Fruit fly (Drosophila melanogaster) Kc167 (cell line): ENCODE measurements around the gene numb.

Experiments used
- Myc ChIP-seq: fragments of >200 bp; optimal IDR thresholded peaks from 2 replicates; lab custom pipeline; 2017; ENCODE audit warnings: missing external identifiers
- Sin3A ChIP-seq: fragments of >200 bp; optimal IDR thresholded peaks from 2 replicates; lab custom pipeline; 2018; ENCODE audit warnings: missing external identifiers
- h ChIP-seq: fragments of >200 bp; optimal IDR thresholded peaks from 3 replicates; lab custom pipeline; 2018; ENCODE audit warnings: missing external identifiers
- psq ChIP-seq: fragments of >200 bp; optimal IDR thresholded peaks from 2 replicates; lab custom pipeline; 2017; ENCODE audit warnings: missing external identifiers
- ttk ChIP-seq: sonication (Bioruptor generic); optimal IDR thresholded peaks from 2 replicates; lab custom pipeline; 2017; ENCODE audit warnings: missing external identifiers

- TF ChIP-seq Myc (lab: Kevin White, UChicago) (no peak), Sin3A (no peak), psq (lab: Kevin White, UChicago) (no peak), h (lab: Kevin White, UChicago) (no peak), ttk (no peak)
These were observed 22.3 kb downstream of the numb start for dm6 chr2L:9459372-9460091.
